Fruit fly (Drosophila melanogaster) whole organism, embryonic: Measurements from ENCODE around the gene CG31278.

Experiments
- B-H2 ChIP-seq: fragments of 200-800 bp; sonication (Bioruptor generic); optimal IDR thresholded peaks from 2 replicates; lab custom pipeline; 2018; ENCODE audit warnings: missing biosample characterization, mild to moderate bottlenecking, missing genetic modification characterization
- CG10321 ChIP-seq: fragments of 200-800 bp; sonication (Bioruptor generic); IDR thresholded peaks from 2 replicates; pipeline ENCODE4 v1.3.6; 2022; ENCODE audit warnings: missing biosample characterization, missing genetic modification characterization
- CG3163 ChIP-seq: fragments of 200-800 bp; sonication (Bioruptor generic); optimal IDR thresholded peaks from 3 replicates; lab custom pipeline; 2016; ENCODE audit warnings: missing biosample characterization, missing genetic modification characterization
- CG4282 ChIP-seq: fragments of 200-800 bp; sonication (Bioruptor generic); optimal IDR thresholded peaks from 2 replicates; lab custom pipeline; 2016; ENCODE audit warnings: missing biosample characterization, missing genetic modification characterization
- CG7928 ChIP-seq: fragments of 200-800 bp; sonication (Bioruptor generic); optimal IDR thresholded peaks from 2 replicates; lab custom pipeline; 2017; ENCODE audit warnings: missing biosample characterization, mild to moderate bottlenecking, missing genetic modification characterization
- CG8290 ChIP-seq, 3 experiments: fragments of 200-800 bp; sonication (Bioruptor generic); optimal IDR thresholded peaks; 2 replicates each; lab custom pipeline; 2016 to 2019; ENCODE audit warnings: missing biosample characterization in 3 of 3, missing genetic modification characterization in 3 of 3, mild to moderate bottlenecking in 2 of 3, moderate library complexity in 1 of 3
- CTCF ChIP-seq: fragments of 200-800 bp; sonication (Bioruptor generic); optimal IDR thresholded peaks from 2 replicates; lab custom pipeline; 2017; ENCODE audit warnings: missing biosample characterization, mild to moderate bottlenecking, missing genetic modification characterization, moderate library complexity
- HLH3B ChIP-seq: fragments of 200-800 bp; sonication (Bioruptor generic); IDR thresholded peaks from 2 replicates; pipeline ENCODE4 v1.3.6; 2022; ENCODE audit warnings: missing biosample characterization, missing genetic modification characterization
- Jarid2 ChIP-seq: fragments of 200-800 bp; sonication (Bioruptor generic); optimal IDR thresholded peaks from 3 replicates; lab custom pipeline; 2017; ENCODE audit warnings: mild to moderate bottlenecking, missing biosample characterization, missing genetic modification reagents, missing genetic modification characterization
- Scr ChIP-seq: fragments of 200-800 bp; sonication (Bioruptor generic); IDR thresholded peaks from 2 replicates; pipeline ENCODE4 v1.3.6; 2022; ENCODE audit warnings: missing biosample characterization, missing genetic modification characterization; ENCODE audit not compliant: partially characterized antibody
- abd-A ChIP-seq: fragments of 200-800 bp; sonication (Bioruptor generic); optimal IDR thresholded peaks from 3 replicates; lab custom pipeline; 2019; ENCODE audit warnings: missing biosample characterization, mild to moderate bottlenecking, missing genetic modification characterization, moderate library complexity
- dati ChIP-seq: fragments of 200-800 bp; sonication (Bioruptor generic); IDR thresholded peaks from 2 replicates; pipeline ENCODE4 v1.3.6; 2022; ENCODE audit warnings: missing biosample characterization, missing genetic modification characterization
- gsb ChIP-seq: fragments of 200-800 bp; sonication (Bioruptor generic); IDR thresholded peaks from 2 replicates; pipeline ENCODE4 v1.3.6; 2022; ENCODE audit warnings: missing biosample characterization, missing genetic modification characterization
- vnd ChIP-seq: fragments of 200-800 bp; sonication (Bioruptor generic); IDR thresholded peaks from 3 replicates; pipeline ENCODE4 v1.3.6; 2022; ENCODE audit warnings: missing biosample characterization, missing genetic modification characterization; ENCODE audit not compliant: partially characterized antibody

DNA sequence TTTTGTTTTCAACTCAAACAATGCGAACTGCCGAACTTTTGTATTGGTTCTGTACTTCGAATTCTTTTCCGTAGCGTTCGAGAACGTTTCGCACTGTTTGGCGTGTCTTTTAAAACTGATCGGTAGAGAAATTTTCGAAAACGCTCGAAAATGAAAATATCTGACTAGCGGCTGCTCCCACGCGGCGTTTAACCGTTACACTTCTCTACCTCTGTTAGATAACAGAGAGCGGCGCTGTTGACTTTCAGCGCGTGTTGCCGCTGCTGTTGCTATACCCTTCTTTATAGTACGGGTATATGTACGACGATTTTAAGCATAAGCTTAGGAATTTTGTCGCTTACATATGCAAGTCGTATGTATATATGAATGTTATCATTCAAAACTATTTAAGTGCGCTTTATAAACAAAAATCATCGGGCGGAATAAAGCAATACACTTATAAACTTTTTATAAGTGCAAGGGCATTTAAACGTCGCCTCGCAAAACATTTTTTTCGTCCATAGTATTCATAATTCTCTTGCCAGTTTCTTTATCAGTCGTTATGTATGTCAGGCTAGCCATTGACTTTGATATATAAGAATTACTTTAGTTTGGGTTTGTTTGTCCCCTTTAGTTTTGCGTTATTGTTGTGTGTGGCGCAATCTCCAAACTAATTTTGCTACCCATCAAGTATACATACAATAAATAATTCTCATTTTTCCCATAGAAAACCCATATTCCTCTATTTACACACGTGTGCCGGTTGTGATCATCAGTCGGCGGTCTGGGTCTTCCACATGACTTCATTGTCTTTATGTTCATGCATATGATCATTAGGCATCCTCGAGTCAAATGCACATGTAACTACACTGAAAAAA lies 27.1 kb downstream of the CG31278 start, which contains the start of gene Phyhd1:
- TF ChIP-seq CTCF (GFP tag; lab: Kevin White, UChicago) (peak; percentile 52), Scr (GFP tag; lab: Robert Waterston, UW) (no peak), gsb (GFP tag; lab: Robert Waterston, UW) (peak; percentile 88), vnd (no peak), Jarid2 (GFP tag; lab: Kevin White, UChicago) (peak; percentile 83), CG4282 (GFP tag; lab: Kevin White, UChicago) (peak; percentile 86), HLH3B (peak; percentile 97), abd-A (peak; percentile 45), B-H2 (GFP tag; lab: Kevin White, UChicago) (peak; percentile 54), CG8290 (GFP tag; optimal IDR thresholded peaks at IDR 0.05; lab: Kevin White, UChicago) (peak; percentile 69), CG8290 (tag; optimal IDR thresholded peaks at IDR 0.05; lab: Kevin White, UChicago) (peak; percentile 56 to 95), dati (GFP tag; lab: Robert Waterston, UW) (peak; percentile 80), CG3163 (peak; percentile 85), CG10321 (GFP tag; lab: Robert Waterston, UW) (peak; percentile 77), CG7928 (GFP tag; lab: Kevin White, UChicago) (peak; percentile 79)
